Fruit fly (Drosophila melanogaster) whole organism, pupa: ENCODE results near the gene Dlip2.

Source experiments
- CG12605 ChIP-seq: fragments of 200-800 bp; sonication (Bioruptor generic); IDR thresholded peaks from 2 replicates; pipeline ENCODE4 v1.3.6; 2022; ENCODE audit warnings: missing biosample characterization, missing genetic modification characterization
- CG14655 ChIP-seq: fragments of 200-800 bp; sonication (Bioruptor generic); optimal IDR thresholded peaks from 3 replicates; lab custom pipeline; 2017; ENCODE audit warnings: mild to moderate bottlenecking, missing biosample characterization, missing genetic modification reagents, missing genetic modification characterization
- CG15710 ChIP-seq: fragments of 200-800 bp; sonication (Bioruptor generic); optimal IDR thresholded peaks from 2 replicates; lab custom pipeline; 2018; ENCODE audit warnings: missing biosample characterization, mild to moderate bottlenecking, missing genetic modification characterization, moderate library complexity
- CG34367 ChIP-seq: fragments of 200-800 bp; sonication (Bioruptor generic); optimal IDR thresholded peaks from 2 replicates; lab custom pipeline; 2018; ENCODE audit warnings: missing biosample characterization, mild to moderate bottlenecking, missing genetic modification characterization
- CG8301 ChIP-seq: fragments of 200-800 bp; sonication (Bioruptor generic); optimal IDR thresholded peaks from 2 replicates; lab custom pipeline; 2018; ENCODE audit warnings: missing biosample characterization, mild to moderate bottlenecking, missing genetic modification characterization
- D1 ChIP-seq: fragments of 200-800 bp; sonication (Bioruptor generic); optimal IDR thresholded peaks from 2 replicates; lab custom pipeline; 2018; ENCODE audit warnings: missing biosample characterization, mild to moderate bottlenecking, missing genetic modification characterization, moderate library complexity
- EcR ChIP-seq: fragments of 200-800 bp; sonication (Bioruptor generic); optimal IDR thresholded peaks from 3 replicates; lab custom pipeline; 2019; ENCODE audit warnings: missing biosample characterization, missing genetic modification characterization, mild to moderate bottlenecking, moderate library complexity, missing genetic modification reagents
- Pif1B ChIP-seq: fragments of 200-800 bp; sonication (Bioruptor generic); optimal IDR thresholded peaks from 3 replicates; lab custom pipeline; 2016; ENCODE audit warnings: missing biosample characterization, missing genetic modification characterization
- fd96Ca ChIP-seq: fragments of 200-800 bp; sonication (Bioruptor generic); IDR thresholded peaks from 3 replicates; pipeline ENCODE4 v1.3.6; 2022; ENCODE audit warnings: missing biosample characterization, missing genetic modification characterization
- rn ChIP-seq: fragments of 200-800 bp; sonication (Bioruptor generic); IDR thresholded peaks from 2 replicates; pipeline ENCODE4 v1.3.6; 2022; ENCODE audit warnings: missing biosample characterization, missing genetic modification characterization

- TF ChIP-seq EcR (GFP tag; lab: Kevin White, UChicago) = no peak
- no peak for TF ChIP-seq Pif1B
- TF ChIP-seq CG14655 = no peak
- TF ChIP-seq CG12605 (GFP tag; lab: Robert Waterston, UW) = no peak
- no peak for TF ChIP-seq rn (GFP tag; lab: Robert Waterston, UW)
- TF ChIP-seq D1 (tag; lab: Kevin White, UChicago) = no peak
- no peak for TF ChIP-seq CG8301 (tag; lab: Kevin White, UChicago)
- TF ChIP-seq CG15710 (tag; lab: Kevin White, UChicago) = no peak
- TF ChIP-seq CG34367 (tag; lab: Kevin White, UChicago) = no peak
- no peak for TF ChIP-seq fd96Ca
Observed at dm6 chr3R:4664199-4664598, 18.7 kb upstream of the Dlip2 start.
